Worm (Caenorhabditis elegans) whole organism, young adult: ENCODE results near the gene col-151.

Experiments used
- F23B12.7 ChIP-seq: sonication (generic microtip); optimal IDR thresholded peaks from 2 replicates; lab custom pipeline; 2017; ENCODE audit warnings: missing genetic modification characterization, mild to moderate bottlenecking, missing compliant biosample characterization, antibody characterized with exemption, moderate library complexity; ENCODE audit not compliant: insufficient read depth
- F52B5.7 ChIP-seq: sonication (generic microtip); optimal IDR thresholded peaks from 2 replicates; lab custom pipeline; 2016; ENCODE audit warnings: mild to moderate bottlenecking, missing genetic modification characterization, missing compliant biosample characterization
- F57C9.4 ChIP-seq: sonication (generic microtip); optimal IDR thresholded peaks from 2 replicates; lab custom pipeline; 2017; ENCODE audit warnings: mild to moderate bottlenecking, missing genetic modification characterization, missing compliant biosample characterization
- K11D2.4 ChIP-seq: fragments of 200-800 bp; sonication (Bioruptor generic); IDR thresholded peaks from 2 replicates; pipeline ENCODE4 v1.3.6; 2022; ENCODE audit warnings: missing genetic modification reagents, missing genetic modification characterization, missing compliant biosample characterization
- Y53F4B.3 ChIP-seq: fragments of 200-800 bp; sonication (Bioruptor generic); IDR thresholded peaks from 2 replicates; pipeline ENCODE4 v1.3.6; 2022; ENCODE audit warnings: missing genetic modification reagents, missing genetic modification characterization, missing compliant biosample characterization
- Y56A3A.18 ChIP-seq: fragments of 200-800 bp; sonication (Bioruptor generic); IDR thresholded peaks from 2 replicates; pipeline ENCODE4 v1.3.6; 2022; ENCODE audit warnings: missing genetic modification reagents, missing genetic modification characterization, missing compliant biosample characterization
- Y79H2A.3 ChIP-seq: fragments of 200-800 bp; sonication (Bioruptor generic); conservative IDR thresholded peaks from 2 replicates; pipeline ENCODE4 v1.3.6; 2022; ENCODE audit warnings: missing genetic modification reagents, missing genetic modification characterization, missing compliant biosample characterization
- ZK185.1 ChIP-seq: sonication (generic microtip); optimal IDR thresholded peaks from 2 replicates; lab custom pipeline; 2016; ENCODE audit warnings: mild to moderate bottlenecking, missing genetic modification characterization, missing compliant biosample characterization; ENCODE audit not compliant: poor library complexity, severe bottlenecking
- akir-1 ChIP-seq: fragments of 200-800 bp; sonication (Bioruptor generic); optimal IDR thresholded peaks from 2 replicates; lab custom pipeline; 2018; ENCODE audit warnings: mild to moderate bottlenecking, missing genetic modification characterization, moderate library complexity, missing compliant biosample characterization
- ama-1 ChIP-seq, 3 experiments: fragments of 150-350 bp in 1 of 3; sonication (generic microtip) in 2 of 3; optimal IDR thresholded peaks; 2 replicates each; lab custom pipeline; 2014 to 2018; ENCODE audit warnings: missing biosample characterization in 2 of 3, missing genetic modification characterization in 2 of 3, missing genetic modification reagents in 2 of 3
- athp-1 ChIP-seq: sonication (generic microtip); optimal IDR thresholded peaks from 2 replicates; lab custom pipeline; 2017; ENCODE audit warnings: mild to moderate bottlenecking, missing genetic modification characterization, missing compliant biosample characterization
- bed-1 ChIP-seq: fragments of 200-800 bp; sonication (Bioruptor generic); IDR thresholded peaks from 2 replicates; pipeline ENCODE4 v1.3.6; 2022; ENCODE audit warnings: missing genetic modification reagents, missing genetic modification characterization, missing compliant biosample characterization
- dox-1 ChIP-seq: fragments of 200-800 bp; sonication (Bioruptor generic); IDR thresholded peaks from 2 replicates; pipeline ENCODE4 v1.3.6; 2022; ENCODE audit warnings: missing genetic modification reagents, missing genetic modification characterization, missing compliant biosample characterization
- ekl-4 ChIP-seq: fragments of 200-800 bp; sonication (Bioruptor generic); IDR thresholded peaks from 2 replicates; pipeline ENCODE4 v1.3.6; 2022; ENCODE audit warnings: missing genetic modification reagents, missing genetic modification characterization, missing compliant biosample characterization
- fkh-3 ChIP-seq: sonication (generic microtip); optimal IDR thresholded peaks from 2 replicates; lab custom pipeline; 2016; ENCODE audit warnings: mild to moderate bottlenecking, missing genetic modification characterization, missing compliant biosample characterization
- hrde-1 ChIP-seq: sonication (generic microtip); optimal IDR thresholded peaks from 2 replicates; lab custom pipeline; 2016; ENCODE audit warnings: missing genetic modification characterization, mild to moderate bottlenecking, missing compliant biosample characterization, moderate library complexity, missing genotype, missing genetic modification reagents, borderline replicate concordance
- hsf-1 ChIP-seq: fragments of 200-800 bp; sonication (Bioruptor generic); IDR thresholded peaks from 2 replicates; pipeline ENCODE4 v1.3.6; 2022; ENCODE audit warnings: missing genetic modification reagents, missing genetic modification characterization, missing compliant biosample characterization
- let-526 ChIP-seq: fragments of 200-800 bp; sonication (Bioruptor generic); IDR thresholded peaks from 2 replicates; pipeline ENCODE4 v1.3.6; 2022; ENCODE audit warnings: missing genetic modification reagents, missing genetic modification characterization, missing compliant biosample characterization
- lsl-1 ChIP-seq: fragments of 200-800 bp; sonication (Bioruptor generic); optimal IDR thresholded peaks from 2 replicates; lab custom pipeline; 2018; ENCODE audit warnings: mild to moderate bottlenecking, missing genetic modification characterization, moderate library complexity, missing compliant biosample characterization
- mcd-1 ChIP-seq: fragments of 200-800 bp; sonication (Bioruptor generic); IDR thresholded peaks from 2 replicates; pipeline ENCODE4 v1.3.6; 2022; ENCODE audit warnings: missing genetic modification reagents, missing genetic modification characterization, missing compliant biosample characterization
- mxl-1 ChIP-seq: sonication (generic microtip); optimal IDR thresholded peaks from 2 replicates; lab custom pipeline; 2016; ENCODE audit warnings: missing genetic modification characterization, missing compliant biosample characterization
- nfyb-1 ChIP-seq: fragments of 200-800 bp; sonication (Bioruptor generic); IDR thresholded peaks from 2 replicates; pipeline ENCODE4 v1.3.6; 2022; ENCODE audit warnings: missing genetic modification reagents, missing genetic modification characterization, missing compliant biosample characterization
- nhr-179 ChIP-seq: sonication (generic microtip); optimal IDR thresholded peaks from 2 replicates; lab custom pipeline; 2016; ENCODE audit warnings: mild to moderate bottlenecking, missing genetic modification characterization, missing compliant biosample characterization
- nhr-27 ChIP-seq: fragments of 200-800 bp; sonication (Bioruptor generic); optimal IDR thresholded peaks from 2 replicates; lab custom pipeline; 2018; ENCODE audit warnings: mild to moderate bottlenecking, missing genetic modification characterization, moderate library complexity, missing compliant biosample characterization
- nhr-90 ChIP-seq: sonication (generic microtip); optimal IDR thresholded peaks from 2 replicates; lab custom pipeline; 2016; ENCODE audit warnings: missing genotype, mild to moderate bottlenecking, missing genetic modification characterization, missing compliant biosample characterization
- rcor-1 ChIP-seq: fragments of 200-800 bp; sonication (Bioruptor generic); IDR thresholded peaks from 2 replicates; pipeline ENCODE4 v1.3.6; 2022; ENCODE audit warnings: missing genetic modification reagents, missing genetic modification characterization, missing compliant biosample characterization
- rec-8 ChIP-seq, 2 experiments: sonication (generic microtip); optimal IDR thresholded peaks; 2 replicates each; lab custom pipeline; 2016; ENCODE audit warnings: mild to moderate bottlenecking in 2 of 2, missing genetic modification characterization in 2 of 2, missing genetic modification reagents in 2 of 2, missing genotype in 2 of 2, missing biosample characterization in 1 of 2, missing compliant biosample characterization in 1 of 2, moderate library complexity in 1 of 2
- rpc-1 ChIP-seq, 2 experiments: fragments of 150-350 bp in 1 of 2; sonication (generic microtip) in 1 of 2; optimal IDR thresholded peaks; 2 replicates each; lab custom pipeline; 2014 to 2018; ENCODE audit warnings: missing biosample characterization in 1 of 2, missing genetic modification characterization in 1 of 2, missing genetic modification reagents in 1 of 2, missing genotype in 1 of 2
- sea-2 ChIP-seq: fragments of 200-800 bp; sonication (Bioruptor generic); IDR thresholded peaks from 2 replicates; pipeline ENCODE4 v1.3.6; 2022; ENCODE audit warnings: missing genetic modification characterization, missing compliant biosample characterization
- snpc-1.3 ChIP-seq: sonication (generic microtip); optimal IDR thresholded peaks from 2 replicates; lab custom pipeline; 2017; ENCODE audit warnings: missing genetic modification characterization, mild to moderate bottlenecking, missing compliant biosample characterization, antibody characterized with exemption, moderate library complexity, missing genotype, missing genetic modification reagents; ENCODE audit not compliant: insufficient read depth
- sptf-2 ChIP-seq: fragments of 200-800 bp; sonication (Bioruptor generic); optimal IDR thresholded peaks from 2 replicates; lab custom pipeline; 2018; ENCODE audit warnings: mild to moderate bottlenecking, missing genetic modification characterization, missing compliant biosample characterization
- tbp1 ChIP-seq: fragments of 200-800 bp; sonication (Bioruptor generic); optimal IDR thresholded peaks from 2 replicates; lab custom pipeline; 2018; ENCODE audit warnings: mild to moderate bottlenecking, missing genetic modification characterization, missing compliant biosample characterization
- tbx-9 ChIP-seq: sonication (generic microtip); optimal IDR thresholded peaks from 2 replicates; lab custom pipeline; 2016; ENCODE audit warnings: borderline replicate concordance, missing genetic modification characterization, inconsistent platforms, missing compliant biosample characterization
- tlf-1 ChIP-seq: fragments of 200-800 bp; sonication (Bioruptor generic); optimal IDR thresholded peaks from 2 replicates; lab custom pipeline; 2018; ENCODE audit warnings: mild to moderate bottlenecking, missing genetic modification characterization, missing compliant biosample characterization
- unc-62 ChIP-seq: fragments of 150-350 bp; optimal IDR thresholded peaks from 2 replicates; lab custom pipeline; 2014; ENCODE audit warnings: missing biosample characterization, missing genetic modification reagents, missing genetic modification characterization
- zim-3 ChIP-seq: sonication (generic microtip); optimal IDR thresholded peaks from 2 replicates; lab custom pipeline; 2017; ENCODE audit warnings: mild to moderate bottlenecking, missing genetic modification characterization, moderate library complexity, missing compliant biosample characterization
- ztf-25 ChIP-seq: fragments of 200-800 bp; sonication (Bioruptor generic); IDR thresholded peaks from 2 replicates; pipeline ENCODE4 v1.3.6; 2022; ENCODE audit warnings: missing genetic modification reagents, missing genetic modification characterization, missing compliant biosample characterization

Gene col-151

ce11 chrV:10383950-10384349 is 11.1 kb downstream of the col-151 start, which contains the start of gene spe-10:
spe-10 (plus strand) TSS chrV:10384250.
- TF ChIP-seq ama-1 (optimal IDR thresholded peaks at IDR 0.05; lab: Kevin White, UChicago) (no peak), ama-1 (GFP tag; optimal IDR thresholded peaks at IDR 0.05; lab: Kevin White, UChicago) (no peak), nhr-27 (tag; lab: Kevin White, UChicago) (no peak), K11D2.4 (no peak), ekl-4 (GFP tag; lab: Robert Waterston, UW) (no peak), bed-1 (GFP tag; lab: Robert Waterston, UW) (no peak), ztf-25 (GFP tag; lab: Robert Waterston, UW) (no peak), tbp1 (GFP tag; lab: Kevin White, UChicago) (no peak), tbx-9 (no peak), athp-1 (tag; lab: Kevin White, UChicago) (no peak), mxl-1 (tag; lab: Kevin White, UChicago) (no peak), Y56A3A.18 (GFP tag; lab: Robert Waterston, UW) (no peak), Y79H2A.3 (no peak), sea-2 (GFP tag; lab: Robert Waterston, UW) (no peak), F57C9.4 (tag; lab: Kevin White, UChicago) (no peak)
- TF ChIP-seq, all 124 proteins: peak for 0

- no peak for TF ChIP-seq akir-1
- TF ChIP-seq lsl-1 (GFP tag; lab: Kevin White, UChicago): no peak
- no peak for TF ChIP-seq zim-3 (tag; lab: Kevin White, UChicago)
- TF ChIP-seq dox-1 (GFP tag; lab: Robert Waterston, UW): no peak
These were observed 12.9 kb downstream of the col-151 start, which contains the start of gene pqn-2 for ce11 chrV:10382142-10382541. pqn-2 (plus strand) TSS chrV:10382442.

DNA sequence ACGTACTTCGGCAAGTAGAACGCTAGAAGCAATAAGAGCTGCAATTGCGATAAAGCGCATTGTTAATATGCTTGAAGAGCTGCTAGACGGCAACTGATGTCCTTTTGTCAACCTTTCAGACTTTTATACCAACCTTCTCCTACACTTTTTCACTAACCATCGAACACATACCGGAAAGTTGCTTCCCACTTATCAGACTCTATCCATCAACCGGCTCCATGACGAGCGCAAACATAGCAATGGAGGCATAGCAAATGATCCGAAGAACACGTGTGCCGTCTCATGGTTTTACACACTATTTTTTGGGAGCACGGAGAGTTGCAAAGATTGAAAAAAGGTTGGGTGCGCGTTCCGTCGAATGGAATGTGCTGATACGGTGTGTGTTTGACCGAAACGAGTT is 13.3 kb downstream of the col-151 start, which contains the start of gene abu-1:
abu-1 (minus strand) TSS at position 101 of the 400 bp plus-strand sequence.
- TF ChIP-seq sptf-2 (GFP tag; lab: Kevin White, UChicago) (no peak), rcor-1 (GFP tag; lab: Robert Waterston, UW) (no peak), fkh-3 (tag; lab: Kevin White, UChicago) (no peak), mxl-1 (tag; lab: Kevin White, UChicago) (no peak), snpc-1.3 (tag; lab: Kevin White, UChicago) (no peak), rpc-1 (optimal IDR thresholded peaks at IDR 0.05; lab: Kevin White, UChicago) (no peak), rpc-1 (tag; optimal IDR thresholded peaks at IDR 0.05; lab: Kevin White, UChicago) (no peak), nhr-179 (tag; lab: Kevin White, UChicago) (no peak), hrde-1 (tag; lab: Kevin White, UChicago) (no peak), rec-8 (tag; optimal IDR thresholded peaks at IDR 0.05; lab: Kevin White, UChicago) (no peak), mcd-1 (no peak), nfyb-1 (GFP tag; lab: Robert Waterston, UW) (no peak), ZK185.1 (no peak), tlf-1 (no peak), F23B12.7 (tag; lab: Kevin White, UChicago) (no peak)

DNA sequence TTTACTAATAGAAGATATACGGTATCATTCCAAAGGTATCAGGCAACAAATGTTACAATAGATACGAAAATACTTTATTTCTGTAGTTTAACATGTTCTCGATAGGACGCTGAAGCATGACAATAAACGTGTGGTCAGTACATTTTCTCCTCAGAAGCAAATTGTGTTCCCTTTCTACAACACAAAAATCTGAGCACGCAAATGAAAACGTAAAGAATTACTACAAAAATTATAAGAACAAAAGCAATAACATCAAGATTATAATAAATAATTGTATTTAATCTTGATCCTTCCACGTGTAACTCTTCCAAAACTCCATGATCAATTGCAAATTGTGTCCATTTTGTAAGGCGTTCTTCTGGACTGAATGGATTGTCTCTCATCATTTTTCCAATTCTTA is 15.3 kb downstream of the col-151 start:
- no peak for TF ChIP-seq K11D2.4
- TF ChIP-seq hsf-1 (GFP tag; lab: Robert Waterston, UW): no peak
- no peak for TF ChIP-seq let-526
- TF ChIP-seq tlf-1: no peak
- no peak for TF ChIP-seq mxl-1 (tag; lab: Kevin White, UChicago)
- TF ChIP-seq nhr-90 (tag; lab: Kevin White, UChicago): no peak
- TF ChIP-seq F52B5.7 (tag; lab: Kevin White, UChicago): no peak
- no peak for TF ChIP-seq Y53F4B.3 (GFP tag; lab: Robert Waterston, UW)
- TF ChIP-seq unc-62 (GFP tag; lab: Kevin White, UChicago): no peak
- TF ChIP-seq ztf-25 (GFP tag; lab: Robert Waterston, UW): no peak
- TF ChIP-seq, all 124 proteins: peak for 0
